Worm (Caenorhabditis elegans) whole organism, young adult: ENCODE results near the gene C01B10.9.
A peak's percentile ranks its signal among the peaks of the same experiment; 100 is the strongest.

ENCODE experiments used
- B0019.2 ChIP-seq: fragments of 200-800 bp; sonication (Bioruptor generic); conservative IDR thresholded peaks from 2 replicates; pipeline ENCODE4 v1.3.6; 2022; ENCODE audit warnings: missing genetic modification reagents, missing genetic modification characterization, missing compliant biosample characterization
- C06A6.2 ChIP-seq: fragments of 200-800 bp; sonication (Bioruptor generic); conservative IDR thresholded peaks from 2 replicates; pipeline ENCODE4 v1.3.6; 2022; ENCODE audit warnings: missing genetic modification characterization, missing compliant biosample characterization
- D2030.7 ChIP-seq: fragments of 200-800 bp; sonication (Bioruptor generic); IDR thresholded peaks from 2 replicates; pipeline ENCODE4 v1.3.6; 2022; ENCODE audit warnings: missing genetic modification reagents, missing genetic modification characterization, missing compliant biosample characterization
- F22D6.2 ChIP-seq: sonication (generic microtip); optimal IDR thresholded peaks from 2 replicates; lab custom pipeline; 2016; ENCODE audit warnings: mild to moderate bottlenecking, missing genetic modification characterization, missing compliant biosample characterization
- F23B12.7 ChIP-seq: sonication (generic microtip); optimal IDR thresholded peaks from 2 replicates; lab custom pipeline; 2017; ENCODE audit warnings: missing genetic modification characterization, mild to moderate bottlenecking, missing compliant biosample characterization, antibody characterized with exemption, moderate library complexity; ENCODE audit not compliant: insufficient read depth
- aptf-2 ChIP-seq: fragments of 200-800 bp; sonication (Bioruptor generic); conservative IDR thresholded peaks from 2 replicates; pipeline ENCODE4 v1.3.6; 2022; ENCODE audit warnings: missing genetic modification reagents, missing genetic modification characterization, missing compliant biosample characterization
- atf-7 ChIP-seq: sonication (generic microtip); optimal IDR thresholded peaks from 2 replicates; lab custom pipeline; 2017; ENCODE audit warnings: mild to moderate bottlenecking, missing genetic modification characterization, missing compliant biosample characterization
- attf-5 ChIP-seq: fragments of 200-800 bp; sonication (Bioruptor generic); optimal IDR thresholded peaks from 2 replicates; lab custom pipeline; 2018; ENCODE audit warnings: mild to moderate bottlenecking, missing genetic modification characterization, missing compliant biosample characterization
- cebp-1 ChIP-seq, 2 experiments: fragments of 200-800 bp in 1 of 2; sonication (Bioruptor generic) in 1 of 2; sonication (generic microtip) in 1 of 2; IDR thresholded peaks in 1 of 2; optimal IDR thresholded peaks in 1 of 2; 2 replicates each; pipeline versions ENCODE4 v1.3.6 to Lab custom; 2017 to 2022; ENCODE audit warnings: missing compliant biosample characterization in 2 of 2, missing genetic modification characterization in 2 of 2, mild to moderate bottlenecking in 1 of 2, missing genetic modification reagents in 1 of 2, moderate library complexity in 1 of 2
- ceh-91 ChIP-seq: fragments of 200-800 bp; sonication (Bioruptor generic); IDR thresholded peaks from 2 replicates; pipeline ENCODE4 v1.3.6; 2022; ENCODE audit warnings: missing genetic modification reagents, missing genetic modification characterization, missing compliant biosample characterization
- chd-7 ChIP-seq: sonication (generic microtip); optimal IDR thresholded peaks from 2 replicates; lab custom pipeline; 2016; ENCODE audit warnings: mild to moderate bottlenecking, missing genetic modification characterization, moderate library complexity, missing compliant biosample characterization
- efl-1 ChIP-seq: fragments of 150-350 bp; optimal IDR thresholded peaks from 2 replicates; lab custom pipeline; 2014; ENCODE audit warnings: missing biosample characterization, missing genetic modification reagents, missing genetic modification characterization
- egrh-3 ChIP-seq: fragments of 200-800 bp; sonication (Bioruptor generic); IDR thresholded peaks from 2 replicates; pipeline ENCODE4 v1.3.6; 2022; ENCODE audit warnings: missing genetic modification reagents, missing genetic modification characterization, missing compliant biosample characterization
- ets-4 ChIP-seq: fragments of 200-800 bp; sonication (Bioruptor generic); optimal IDR thresholded peaks from 2 replicates; lab custom pipeline; 2018; ENCODE audit warnings: mild to moderate bottlenecking, missing genetic modification characterization, missing compliant biosample characterization
- hmg-1.2 ChIP-seq: fragments of 200-800 bp; sonication (Bioruptor generic); IDR thresholded peaks from 2 replicates; pipeline ENCODE4 v1.3.6; 2022; ENCODE audit warnings: missing genetic modification reagents, missing genetic modification characterization, missing compliant biosample characterization
- hsf-1 ChIP-seq: fragments of 200-800 bp; sonication (Bioruptor generic); IDR thresholded peaks from 2 replicates; pipeline ENCODE4 v1.3.6; 2022; ENCODE audit warnings: missing genetic modification reagents, missing genetic modification characterization, missing compliant biosample characterization
- lag-1 ChIP-seq: fragments of 200-800 bp; sonication (Bioruptor generic); IDR thresholded peaks from 2 replicates; pipeline ENCODE4 v1.3.6; 2022; ENCODE audit warnings: missing genetic modification reagents, missing genetic modification characterization, missing compliant biosample characterization
- let-526 ChIP-seq: fragments of 200-800 bp; sonication (Bioruptor generic); IDR thresholded peaks from 2 replicates; pipeline ENCODE4 v1.3.6; 2022; ENCODE audit warnings: missing genetic modification reagents, missing genetic modification characterization, missing compliant biosample characterization
- let-607 ChIP-seq, 2 experiments: fragments of 200-800 bp in 1 of 2; sonication (Bioruptor generic) in 1 of 2; sonication (generic microtip) in 1 of 2; optimal IDR thresholded peaks; 2 replicates each; lab custom pipeline; 2016 to 2018; ENCODE audit warnings: mild to moderate bottlenecking in 2 of 2, missing compliant biosample characterization in 2 of 2, missing genetic modification characterization in 2 of 2, moderate library complexity in 2 of 2, missing genotype in 1 of 2
- lin-40 ChIP-seq: sonication (generic microtip); optimal IDR thresholded peaks from 2 replicates; lab custom pipeline; 2016; ENCODE audit warnings: missing genetic modification characterization, mild to moderate bottlenecking, missing compliant biosample characterization, missing genotype, missing genetic modification reagents
- lin-54 ChIP-seq: fragments of 200-800 bp; sonication (Bioruptor generic); optimal IDR thresholded peaks from 2 replicates; lab custom pipeline; 2018; ENCODE audit warnings: mild to moderate bottlenecking, missing genetic modification characterization, missing compliant biosample characterization
- lsl-1 ChIP-seq: fragments of 200-800 bp; sonication (Bioruptor generic); optimal IDR thresholded peaks from 2 replicates; lab custom pipeline; 2018; ENCODE audit warnings: mild to moderate bottlenecking, missing genetic modification characterization, moderate library complexity, missing compliant biosample characterization
- lsy-27 ChIP-seq: sonication (generic microtip); optimal IDR thresholded peaks from 2 replicates; lab custom pipeline; 2017; ENCODE audit warnings: missing genetic modification characterization, mild to moderate bottlenecking, missing compliant biosample characterization, antibody characterized with exemption, missing genotype, borderline replicate concordance; ENCODE audit not compliant: insufficient read depth
- madf-6 ChIP-seq: fragments of 200-800 bp; sonication (Bioruptor generic); IDR thresholded peaks from 2 replicates; pipeline ENCODE4 v1.3.6; 2022; ENCODE audit warnings: missing genetic modification reagents, missing genetic modification characterization, missing compliant biosample characterization
- mcd-1 ChIP-seq: fragments of 200-800 bp; sonication (Bioruptor generic); IDR thresholded peaks from 2 replicates; pipeline ENCODE4 v1.3.6; 2022; ENCODE audit warnings: missing genetic modification reagents, missing genetic modification characterization, missing compliant biosample characterization
- mel-28 ChIP-seq: sonication (generic microtip); optimal IDR thresholded peaks from 2 replicates; lab custom pipeline; 2016; ENCODE audit warnings: borderline replicate concordance, mild to moderate bottlenecking, missing genetic modification characterization, missing compliant biosample characterization
- nfya-2 ChIP-seq: fragments of 200-800 bp; sonication (Bioruptor generic); IDR thresholded peaks from 2 replicates; pipeline ENCODE4 v1.3.6; 2022; ENCODE audit warnings: missing genetic modification reagents, missing genetic modification characterization, missing compliant biosample characterization
- nhr-179 ChIP-seq: sonication (generic microtip); optimal IDR thresholded peaks from 2 replicates; lab custom pipeline; 2016; ENCODE audit warnings: mild to moderate bottlenecking, missing genetic modification characterization, missing compliant biosample characterization
- nhr-80 ChIP-seq: sonication (generic microtip); optimal IDR thresholded peaks from 2 replicates; lab custom pipeline; 2016; ENCODE audit warnings: missing genetic modification characterization, missing compliant biosample characterization
- snpc-4 ChIP-seq, 5 experiments: fragments of 150-350 bp in 1 of 5; sonication (generic microtip) in 4 of 5; optimal IDR thresholded peaks; 2 replicates each; lab custom pipeline; 2014 to 2018; ENCODE audit warnings: missing genetic modification characterization in 5 of 5, missing biosample characterization in 3 of 5, antibody characterized with exemption in 2 of 5, mild to moderate bottlenecking in 2 of 5, missing compliant biosample characterization in 2 of 5, missing genotype in 2 of 5, moderate library complexity in 2 of 5, missing genetic modification reagents in 1 of 5
- unc-130 ChIP-seq: sonication (generic microtip); optimal IDR thresholded peaks from 2 replicates; lab custom pipeline; 2016; ENCODE audit warnings: missing genetic modification reagents, missing genetic modification characterization, missing compliant biosample characterization
- unc-62 ChIP-seq: fragments of 150-350 bp; optimal IDR thresholded peaks from 2 replicates; lab custom pipeline; 2014; ENCODE audit warnings: missing biosample characterization, missing genetic modification reagents, missing genetic modification characterization
- ztf-18 ChIP-seq: sonication (generic microtip); optimal IDR thresholded peaks from 2 replicates; lab custom pipeline; 2016; ENCODE audit warnings: missing genotype, mild to moderate bottlenecking, missing genetic modification characterization, missing compliant biosample characterization
- ztf-6 ChIP-seq: fragments of 200-800 bp; sonication (Bioruptor generic); IDR thresholded peaks from 2 replicates; pipeline ENCODE4 v1.3.6; 2022; ENCODE audit warnings: missing genetic modification reagents, missing genetic modification characterization, missing compliant biosample characterization

C01B10.9 gene

ce11 chrIV:6613296-6613695, 18.7 kb upstream of the C01B10.9 start, which contains the start of gene drh-1:
Gene drh-1 (minus strand): TSS chrIV:6613353.
- TF ChIP-seq madf-6 (peak; percentile 31; the same call in 1 of the 2 replicates), F23B12.7 (peak; percentile 16), mcd-1 (GFP tag; lab: Robert Waterston, UW) (peak; percentile 51; the same call in 1 of the 2 replicates), attf-5 (peak; percentile 27), snpc-4 (GFP tag; optimal IDR thresholded peaks at IDR 0.05; lab: Kevin White, UChicago) (no peak), snpc-4 (tag; optimal IDR thresholded peaks at IDR 0.05; lab: Kevin White, UChicago) (peak in 3 of 4 experiments; percentile 67 to 82 (median 74)), atf-7 (no peak), D2030.7 (GFP tag; lab: Robert Waterston, UW) (peak; percentile 36; the same call in 1 of the 2 replicates), lsl-1 (GFP tag; lab: Kevin White, UChicago) (peak; percentile 32), hmg-1.2 (peak; percentile 100), let-607 (tag; optimal IDR thresholded peaks at IDR 0.05; lab: Kevin White, UChicago) (no peak), ztf-6 (GFP tag; lab: Robert Waterston, UW) (no peak), hsf-1 (GFP tag; lab: Robert Waterston, UW) (peak; percentile 45; the same call in 1 of the 2 replicates), chd-7 (tag; lab: Kevin White, UChicago) (no peak), F22D6.2 (tag; lab: Kevin White, UChicago) (no peak)

ce11 chrIV:6618607-6619006, 13.4 kb upstream of the C01B10.9 start:
- TF ChIP-seq ceh-91 (no peak), attf-5 (peak; percentile 81), nhr-80 (tag; lab: Kevin White, UChicago) (peak; percentile 27), hmg-1.2 (peak; percentile 52; the same call in 1 of the 2 replicates), ztf-18 (tag; lab: Kevin White, UChicago) (peak; percentile 0), cebp-1 (GFP tag; IDR thresholded peaks at IDR 0.05; lab: Robert Waterston, UW) (peak; percentile 83), cebp-1 (tag; optimal IDR thresholded peaks at IDR 0.05; lab: Kevin White, UChicago) (peak; percentile 95), lin-40 (tag; lab: Kevin White, UChicago) (peak; percentile 3), C06A6.2 (GFP tag; lab: Robert Waterston, UW) (no peak)

- TF ChIP-seq lsl-1 (GFP tag; lab: Kevin White, UChicago) (no peak), nfya-2 (GFP tag; lab: Robert Waterston, UW) (no peak), egrh-3 (GFP tag; lab: Robert Waterston, UW) (no peak), lsy-27 (tag; lab: Kevin White, UChicago) (no peak), ets-4 (GFP tag; lab: Kevin White, UChicago) (no peak), let-607 (tag; optimal IDR thresholded peaks at IDR 0.05; lab: Kevin White, UChicago) (no peak), lag-1 (GFP tag; lab: Robert Waterston, UW) (no peak), let-526 (GFP tag; lab: Robert Waterston, UW) (no peak), B0019.2 (GFP tag; lab: Robert Waterston, UW) (no peak), nhr-179 (no peak), unc-130 (GFP tag; lab: Kevin White, UChicago) (no peak), lin-54 (GFP tag; lab: Kevin White, UChicago) (no peak), ztf-6 (GFP tag; lab: Robert Waterston, UW) (no peak), mel-28 (tag; lab: Kevin White, UChicago) (no peak), efl-1 (GFP tag; lab: Kevin White, UChicago) (no peak), hmg-1.2 (no peak), unc-62 (no peak), atf-7 (no peak), aptf-2 (GFP tag; lab: Robert Waterston, UW) (no peak)
Observed at ce11 chrIV:6621252-6621651, 10.8 kb upstream of the C01B10.9 start, which contains the start of gene C01B10.3. Gene C01B10.3 (minus strand): TSS chrIV:6621352.
